Worm (Caenorhabditis elegans): ENCODE results near the gene nuo-4.

ce11 chrIII:7112285-7112684 is 46.3 kb downstream of the nuo-4 start:
- TF ChIP-seq him-1 (tag; optimal IDR thresholded peaks at IDR 0.05): no peak
- TF ChIP-seq dao-5 (tag; optimal IDR thresholded peaks at IDR 0.05): no peak
- TF ChIP-seq W03F9.2 (tag; optimal IDR thresholded peaks at IDR 0.05): no peak
